Fruit fly (Drosophila melanogaster) whole organism, prepupa: Measurements from ENCODE around the gene CG31709.

Source experiments
- Blimp-1 ChIP-seq: fragments of 200-800 bp; sonication (Bioruptor generic); optimal IDR thresholded peaks from 3 replicates; lab custom pipeline; 2017; ENCODE audit warnings: missing biosample characterization, missing genetic modification characterization, mild to moderate bottlenecking, moderate library complexity, missing genetic modification reagents
- CG10669 ChIP-seq: fragments of 200-800 bp; sonication (Bioruptor generic); optimal IDR thresholded peaks from 3 replicates; lab custom pipeline; 2018; ENCODE audit warnings: missing biosample characterization, mild to moderate bottlenecking, missing genetic modification characterization, moderate library complexity
- CG11294 ChIP-seq: fragments of 200-800 bp; sonication (Bioruptor generic); IDR thresholded peaks from 2 replicates; pipeline ENCODE4 v1.3.6; 2022; ENCODE audit warnings: missing biosample characterization, missing genetic modification characterization
- CG11762 ChIP-seq: fragments of 200-800 bp; sonication (Bioruptor generic); optimal IDR thresholded peaks from 3 replicates; lab custom pipeline; 2016; ENCODE audit warnings: missing biosample characterization, missing genetic modification characterization; ENCODE audit not compliant: insufficient read depth
- CG15336 ChIP-seq: fragments of 200-800 bp; sonication (Bioruptor generic); IDR thresholded peaks from 2 replicates; pipeline ENCODE4 v1.3.6; 2022; ENCODE audit warnings: missing biosample characterization, missing genetic modification characterization
- CG1621 ChIP-seq: fragments of 200-800 bp; sonication (Bioruptor generic); optimal IDR thresholded peaks from 3 replicates; lab custom pipeline; 2018; ENCODE audit warnings: missing biosample characterization, mild to moderate bottlenecking, missing genetic modification characterization
- CG3032 ChIP-seq: fragments of 200-800 bp; optimal IDR thresholded peaks from 2 replicates; lab custom pipeline; 2019; ENCODE audit warnings: missing biosample characterization, mild to moderate bottlenecking, missing genetic modification characterization, moderate library complexity
- CG31627 ChIP-seq: fragments of 200-800 bp; sonication (Bioruptor generic); optimal IDR thresholded peaks from 3 replicates; lab custom pipeline; 2016; ENCODE audit warnings: missing biosample characterization, missing genetic modification characterization
- CG32006 ChIP-seq: fragments of 200-800 bp; sonication (Bioruptor generic); optimal IDR thresholded peaks from 3 replicates; lab custom pipeline; 2017; ENCODE audit warnings: missing biosample characterization, mild to moderate bottlenecking, missing genetic modification characterization
- CG3919 ChIP-seq: fragments of 200-800 bp; sonication (Bioruptor generic); optimal IDR thresholded peaks from 3 replicates; lab custom pipeline; 2016; ENCODE audit warnings: missing biosample characterization, missing genetic modification characterization
- CG4318 ChIP-seq: fragments of 200-800 bp; sonication (Bioruptor generic); optimal IDR thresholded peaks from 3 replicates; lab custom pipeline; 2017; ENCODE audit warnings: missing biosample characterization, mild to moderate bottlenecking, missing genetic modification characterization
- CG6163 ChIP-seq: fragments of 200-800 bp; sonication (Bioruptor generic); IDR thresholded peaks from 3 replicates; pipeline ENCODE4 v1.3.6; 2022; ENCODE audit warnings: missing biosample characterization, missing genetic modification characterization
- CG6276 ChIP-seq: fragments of 200-800 bp; sonication (Bioruptor generic); optimal IDR thresholded peaks from 2 replicates; lab custom pipeline; 2017; ENCODE audit warnings: missing biosample characterization, mild to moderate bottlenecking, missing genetic modification characterization
- CG6792 ChIP-seq: fragments of 200-800 bp; sonication (Bioruptor generic); optimal IDR thresholded peaks from 3 replicates; lab custom pipeline; 2016; ENCODE audit warnings: missing biosample characterization, missing genetic modification characterization
- CG8319 ChIP-seq: fragments of 200-800 bp; sonication (Bioruptor generic); optimal IDR thresholded peaks from 3 replicates; lab custom pipeline; 2016; ENCODE audit warnings: missing biosample characterization, missing genetic modification characterization
- CG8632 ChIP-seq: fragments of 200-800 bp; sonication (Bioruptor generic); optimal IDR thresholded peaks from 3 replicates; lab custom pipeline; 2016; ENCODE audit warnings: missing biosample characterization, missing genetic modification characterization
- CG9139 ChIP-seq: fragments of 200-800 bp; sonication (Bioruptor generic); optimal IDR thresholded peaks from 3 replicates; lab custom pipeline; 2017; ENCODE audit warnings: missing biosample characterization, mild to moderate bottlenecking, missing genetic modification characterization
- Eip75B ChIP-seq: fragments of 200-800 bp; sonication (Bioruptor generic); optimal IDR thresholded peaks from 3 replicates; lab custom pipeline; 2016; ENCODE audit warnings: missing biosample characterization, missing genetic modification characterization
- Eip78C ChIP-seq: fragments of 200-800 bp; sonication (Bioruptor generic); peaks from one replicate; lab custom pipeline; 2016; ENCODE audit warnings: missing biosample characterization, missing genetic modification characterization
- Ets21C ChIP-seq: fragments of 200-800 bp; sonication (Bioruptor generic); optimal IDR thresholded peaks from 3 replicates; lab custom pipeline; 2016; ENCODE audit warnings: missing biosample characterization, missing genetic modification characterization
- Ets96B ChIP-seq: fragments of 200-800 bp; optimal IDR thresholded peaks from 2 replicates; lab custom pipeline; 2019; ENCODE audit warnings: missing biosample characterization, mild to moderate bottlenecking, missing genetic modification characterization, moderate library complexity
- Hr4 ChIP-seq: fragments of 200-800 bp; sonication (Bioruptor generic); optimal IDR thresholded peaks from 3 replicates; lab custom pipeline; 2016; ENCODE audit warnings: missing biosample characterization, missing genetic modification characterization
- OdsH ChIP-seq: fragments of 200-800 bp; sonication (Bioruptor generic); optimal IDR thresholded peaks from 3 replicates; lab custom pipeline; 2016; ENCODE audit warnings: missing biosample characterization, missing genetic modification characterization
- Smox ChIP-seq: fragments of 200-800 bp; sonication (Bioruptor generic); optimal IDR thresholded peaks from 3 replicates; lab custom pipeline; 2016; ENCODE audit warnings: missing biosample characterization, missing genetic modification characterization
- Sox102F ChIP-seq: fragments of 200-800 bp; sonication (Bioruptor generic); optimal IDR thresholded peaks from 2 replicates; lab custom pipeline; 2016; ENCODE audit warnings: missing biosample characterization, mild to moderate bottlenecking, missing genetic modification characterization
- Sox14 ChIP-seq: fragments of 200-800 bp; sonication (Bioruptor generic); optimal IDR thresholded peaks from 3 replicates; lab custom pipeline; 2016; ENCODE audit warnings: missing biosample characterization, missing genetic modification characterization
- achi ChIP-seq: fragments of 200-800 bp; sonication (Bioruptor generic); optimal IDR thresholded peaks from 3 replicates; lab custom pipeline; 2016; ENCODE audit warnings: missing biosample characterization, missing genetic modification characterization
- acj6 ChIP-seq: fragments of 200-800 bp; sonication (Bioruptor generic); optimal IDR thresholded peaks from 3 replicates; lab custom pipeline; 2016; ENCODE audit warnings: missing biosample characterization, missing genetic modification characterization
- cyc ChIP-seq: fragments of 200-800 bp; sonication (Bioruptor generic); optimal IDR thresholded peaks from 3 replicates; lab custom pipeline; 2016; ENCODE audit warnings: missing biosample characterization, missing genetic modification characterization
- dac ChIP-seq: fragments of 200-800 bp; sonication (Bioruptor generic); optimal IDR thresholded peaks from 2 replicates; lab custom pipeline; 2017; ENCODE audit warnings: missing biosample characterization, mild to moderate bottlenecking, missing genetic modification characterization
- dsx ChIP-seq: fragments of 200-800 bp; optimal IDR thresholded peaks from 3 replicates; lab custom pipeline; 2019; ENCODE audit warnings: missing biosample characterization, mild to moderate bottlenecking, missing genetic modification characterization, moderate library complexity; ENCODE audit not compliant: poor library complexity, severe bottlenecking
- fd59A ChIP-seq: fragments of 200-800 bp; sonication (Bioruptor generic); optimal IDR thresholded peaks from 2 replicates; lab custom pipeline; 2017; ENCODE audit warnings: missing biosample characterization, mild to moderate bottlenecking, missing genetic modification characterization, missing genetic modification reagents
- fd85E ChIP-seq: fragments of 200-800 bp; sonication (Bioruptor generic); optimal IDR thresholded peaks from 3 replicates; lab custom pipeline; 2016; ENCODE audit warnings: missing biosample characterization, missing genetic modification characterization
- net ChIP-seq: fragments of 200-800 bp; sonication (Bioruptor generic); optimal IDR thresholded peaks from 3 replicates; lab custom pipeline; 2016; ENCODE audit warnings: missing biosample characterization, missing genetic modification characterization
- salr ChIP-seq, 2 experiments: fragments of 200-800 bp; sonication (Bioruptor generic); optimal IDR thresholded peaks; 3 replicates each; lab custom pipeline; 2016 to 2018; ENCODE audit warnings: missing biosample characterization in 2 of 2, missing genetic modification characterization in 2 of 2, mild to moderate bottlenecking in 1 of 2
- spab ChIP-seq: fragments of 200-800 bp; sonication (Bioruptor generic); optimal IDR thresholded peaks from 2 replicates; lab custom pipeline; 2017; ENCODE audit warnings: missing biosample characterization, mild to moderate bottlenecking, missing genetic modification characterization, missing genetic modification reagents
- ss ChIP-seq, 2 experiments: fragments of 200-800 bp; sonication (Bioruptor generic); optimal IDR thresholded peaks; 2 replicates in 1 of 2; 3 replicates in 1 of 2; lab custom pipeline; 2017 to 2018; ENCODE audit warnings: mild to moderate bottlenecking in 2 of 2, missing biosample characterization in 2 of 2, missing genetic modification characterization in 2 of 2, moderate library complexity in 1 of 2
- svp ChIP-seq: fragments of 200-800 bp; sonication (Bioruptor generic); peaks from one replicate; lab custom pipeline; 2016; ENCODE audit warnings: missing biosample characterization, missing genetic modification characterization
- topi ChIP-seq: fragments of 200-800 bp; sonication (Bioruptor generic); optimal IDR thresholded peaks from 3 replicates; lab custom pipeline; 2016; ENCODE audit warnings: missing biosample characterization, missing genetic modification characterization
- vri ChIP-seq: fragments of 200-800 bp; sonication (Bioruptor generic); optimal IDR thresholded peaks from 3 replicates; lab custom pipeline; 2016; ENCODE audit warnings: missing biosample characterization, mild to moderate bottlenecking, missing genetic modification characterization

Gene CG31709

DNA sequence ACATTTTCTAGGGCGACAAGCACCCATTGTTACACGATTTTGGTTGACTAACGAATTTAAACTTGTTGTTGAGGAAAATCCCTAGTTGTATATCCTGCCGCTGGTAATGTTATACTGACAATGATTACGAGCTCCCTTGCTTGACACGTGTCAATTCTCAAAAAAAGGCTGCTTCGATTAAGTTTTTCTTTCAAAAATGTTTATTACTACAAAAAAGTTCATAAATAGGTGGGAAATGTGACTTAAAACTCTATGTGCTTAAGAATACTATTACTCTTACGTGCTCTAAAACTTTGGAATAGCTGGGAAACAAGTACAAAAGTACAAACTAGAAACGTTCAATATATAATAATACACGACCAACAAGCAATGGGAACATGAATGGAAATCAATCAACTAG, at the start of gene CG31709:
CG31709 (minus strand) TSS at position 101 of the 400 bp plus-strand sequence.
- no peak for TF ChIP-seq CG10669 (GFP tag; lab: Kevin White, UChicago)
- no peak for TF ChIP-seq salr (GFP tag; optimal IDR thresholded peaks at IDR 0.05; lab: Kevin White, UChicago)
- TF ChIP-seq CG6276 (GFP tag; lab: Kevin White, UChicago) = no peak
- TF ChIP-seq CG6792 = no peak
- TF ChIP-seq Sox14 (GFP tag; lab: Kevin White, UChicago) = no peak
- no peak for TF ChIP-seq CG8319 (GFP tag; lab: Kevin White, UChicago)
- TF ChIP-seq Eip75B (GFP tag; lab: Kevin White, UChicago) = no peak
- TF ChIP-seq dsx (GFP tag; lab: Kevin White, UChicago) = no peak
- TF ChIP-seq fd85E (GFP tag; lab: Kevin White, UChicago) = no peak
- no peak for TF ChIP-seq ss (GFP tag; optimal IDR thresholded peaks at IDR 0.05; lab: Kevin White, UChicago)
- no peak for TF ChIP-seq Blimp-1
- no peak for TF ChIP-seq CG11294 (GFP tag; lab: Robert Waterston, UW)
- no peak for TF ChIP-seq Ets96B (tag; lab: Kevin White, UChicago)
- TF ChIP-seq spab (GFP tag; lab: Kevin White, UChicago) = no peak
- TF ChIP-seq Hr4 (GFP tag; lab: Kevin White, UChicago) = no peak
- TF ChIP-seq svp = no peak
- no peak for TF ChIP-seq CG15336 (GFP tag; lab: Robert Waterston, UW)
- TF ChIP-seq cyc (GFP tag; lab: Kevin White, UChicago) = no peak
- TF ChIP-seq fd59A (GFP tag; lab: Kevin White, UChicago) = no peak

DNA sequence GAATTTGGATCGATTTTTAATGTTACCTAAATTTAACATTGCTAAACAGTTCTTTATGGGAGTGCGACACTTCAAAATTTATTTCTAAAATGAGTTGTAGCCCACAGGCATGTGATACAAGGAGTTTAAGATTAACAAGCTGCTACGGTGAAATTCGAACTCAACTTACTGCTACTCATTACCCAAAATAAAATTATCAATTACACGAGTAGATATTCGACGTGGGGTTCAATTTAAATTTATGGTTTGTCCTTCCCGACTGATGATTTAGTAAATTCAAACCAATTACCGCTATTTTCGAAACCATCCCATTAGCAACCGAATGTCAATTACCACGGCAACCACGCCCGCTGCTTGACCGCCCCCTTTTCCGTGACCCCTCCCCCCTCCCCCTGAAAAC, 45.7 kb upstream of the CG31709 start, which contains the start of gene CG31882:
CG31882 (minus strand) TSS at position 101 of the 400 bp plus-strand sequence.
- TF ChIP-seq CG6276 (GFP tag; lab: Kevin White, UChicago) (no peak), dac (GFP tag; lab: Kevin White, UChicago) (no peak), CG9139 (GFP tag; lab: Kevin White, UChicago) (no peak), acj6 (no peak), achi (GFP tag; lab: Kevin White, UChicago) (no peak), CG8632 (no peak), net (GFP tag; lab: Kevin White, UChicago) (no peak), CG10669 (GFP tag; lab: Kevin White, UChicago) (no peak), Sox102F (GFP tag; lab: Kevin White, UChicago) (no peak), spab (GFP tag; lab: Kevin White, UChicago) (no peak), OdsH (no peak), fd85E (GFP tag; lab: Kevin White, UChicago) (no peak)

DNA sequence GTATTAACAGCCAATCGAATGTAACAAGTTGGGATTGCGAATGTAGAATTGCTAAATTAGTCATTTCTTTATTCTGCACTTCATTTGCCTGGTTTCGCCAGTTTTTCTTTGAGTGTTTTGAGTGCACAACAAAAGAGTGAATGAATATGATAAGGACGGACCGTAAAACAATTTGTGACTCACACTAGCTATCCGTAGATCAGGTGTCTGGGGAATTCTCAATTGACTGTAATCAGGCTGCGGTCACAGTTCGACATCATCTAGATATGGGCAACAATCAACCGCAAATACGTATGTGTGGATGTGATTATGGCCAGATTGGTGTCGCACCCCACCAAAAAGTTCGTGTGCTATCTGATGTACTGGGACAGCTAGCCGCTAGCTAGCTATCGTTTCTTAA, 40.5 kb upstream of the CG31709 start:
- TF ChIP-seq Eip78C (GFP tag; lab: Kevin White, UChicago) = peak; percentile 46
- no peak for TF ChIP-seq CG31627
- TF ChIP-seq svp = peak; percentile 66
- TF ChIP-seq vri (GFP tag; lab: Kevin White, UChicago) = peak; percentile 66

DNA sequence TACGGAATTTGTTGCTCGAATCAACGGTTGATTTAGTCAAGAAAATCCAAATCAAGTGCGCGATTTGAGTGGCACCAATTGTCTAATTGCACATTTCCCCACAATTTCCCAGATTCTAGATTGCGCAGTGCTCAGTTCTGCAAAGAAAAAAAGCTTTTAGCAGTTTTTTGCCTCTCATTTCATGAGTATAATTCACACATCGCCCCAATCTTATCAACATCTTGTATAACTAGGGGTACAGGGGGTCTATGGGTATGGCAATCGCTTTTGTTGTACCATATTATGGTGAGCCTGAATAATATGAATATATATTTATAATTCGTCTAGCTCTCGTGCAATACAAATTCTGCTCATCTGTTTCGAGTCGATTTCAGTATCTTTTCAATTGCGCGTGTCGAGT, 39.4 kb upstream of the CG31709 start:
- TF ChIP-seq CG9139 (GFP tag; lab: Kevin White, UChicago) (no peak), svp (peak; percentile 85), OdsH (no peak), vri (GFP tag; lab: Kevin White, UChicago) (peak; percentile 77)

DNA sequence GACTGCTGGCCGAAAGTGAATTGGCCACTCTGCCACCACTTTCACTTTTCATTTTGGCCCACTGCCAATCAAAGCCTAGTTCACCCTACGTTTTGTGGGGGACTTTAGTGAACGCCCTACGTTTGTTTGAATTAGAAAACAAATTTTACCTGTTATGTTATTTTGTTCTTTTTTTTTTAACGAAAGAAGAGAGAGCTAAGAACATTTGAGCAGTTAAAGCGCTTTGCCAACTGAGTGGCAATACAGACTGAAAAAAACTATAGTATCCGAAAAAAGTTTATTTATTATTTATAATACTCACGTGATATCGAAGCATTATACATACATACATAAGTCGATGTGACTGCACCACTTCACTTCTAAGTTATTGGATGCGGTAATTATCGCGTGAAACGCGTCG, 38.5 kb upstream of the CG31709 start:
- TF ChIP-seq Blimp-1 (no peak), CG4318 (peak; percentile 58), Eip78C (GFP tag; lab: Kevin White, UChicago) (peak; percentile 68), dac (GFP tag; lab: Kevin White, UChicago) (peak; percentile 37), CG6276 (GFP tag; lab: Kevin White, UChicago) (peak; percentile 22), CG31627 (no peak), Smox (GFP tag; lab: Kevin White, UChicago) (no peak), CG10669 (GFP tag; lab: Kevin White, UChicago) (no peak), net (GFP tag; lab: Kevin White, UChicago) (peak; percentile 23), CG6163 (GFP tag; lab: Robert Waterston, UW) (peak; percentile 16; the same call in 1 of the 3 replicates), Eip75B (GFP tag; lab: Kevin White, UChicago) (no peak), CG3919 (GFP tag; lab: Kevin White, UChicago) (no peak), salr (GFP tag; optimal IDR thresholded peaks at IDR 0.05; lab: Kevin White, UChicago) (peak in 1 of 2 experiments; percentile 12), Sox102F (GFP tag; lab: Kevin White, UChicago) (no peak), CG1621 (tag; lab: Kevin White, UChicago) (no peak), topi (GFP tag; lab: Kevin White, UChicago) (no peak), CG11762 (GFP tag; lab: Kevin White, UChicago) (no peak), acj6 (no peak), ss (GFP tag; optimal IDR thresholded peaks at IDR 0.05; lab: Kevin White, UChicago) (no peak), CG32006 (GFP tag; lab: Kevin White, UChicago) (peak; percentile 83), CG6792 (no peak), CG3032 (no peak), Ets21C (GFP tag; lab: Kevin White, UChicago) (no peak), svp (peak; percentile 23), vri (GFP tag; lab: Kevin White, UChicago) (no peak), CG8319 (GFP tag; lab: Kevin White, UChicago) (no peak)
